Worm (Caenorhabditis elegans) whole organism, L4 larva: ENCODE data around the gene F48G7.5.

ENCODE experiments used
- R02D3.7 ChIP-seq: fragments of 150-350 bp; sonication (generic microtip); optimal IDR thresholded peaks from 3 replicates; lab custom pipeline; 2014; ENCODE audit warnings: missing biosample characterization, missing genetic modification characterization
- daf-16 ChIP-seq, 3 experiments: sonication (generic microtip); optimal IDR thresholded peaks; 2 replicates each; lab custom pipeline; 2016 to 2017; ENCODE audit warnings: missing genetic modification characterization in 3 of 3, missing genetic modification reagents in 3 of 3, mild to moderate bottlenecking in 2 of 3, missing compliant biosample characterization in 2 of 3, missing biosample characterization in 1 of 3, moderate library complexity in 1 of 3
- dmd-8 ChIP-seq: fragments of 200-800 bp; sonication (Bioruptor generic); IDR thresholded peaks from 2 replicates; pipeline ENCODE4 v1.3.6; 2022; ENCODE audit warnings: missing genetic modification characterization, missing compliant biosample characterization
- egl-27 ChIP-seq: sonication (generic microtip); optimal IDR thresholded peaks from 3 replicates; lab custom pipeline; 2017; ENCODE audit warnings: missing biosample characterization, missing genetic modification reagents, missing genetic modification characterization
- mdl-1 ChIP-seq, 2 experiments: fragments of 150-350 bp in 1 of 2; sonication (generic microtip) in 1 of 2; optimal IDR thresholded peaks; 2 replicates each; lab custom pipeline; 2014 to 2017; ENCODE audit warnings: missing biosample characterization in 2 of 2, missing genetic modification characterization in 2 of 2
- sdz-12 ChIP-seq: fragments of 200-800 bp; sonication (Bioruptor generic); optimal IDR thresholded peaks from 2 replicates; lab custom pipeline; 2018; ENCODE audit warnings: mild to moderate bottlenecking, missing genetic modification characterization, missing compliant biosample characterization
- unc-130 ChIP-seq: sonication (generic microtip); optimal IDR thresholded peaks from 2 replicates; lab custom pipeline; 2016; ENCODE audit warnings: missing genetic modification reagents, missing genetic modification characterization, missing compliant biosample characterization
- unc-39 ChIP-seq: sonication (generic microtip); optimal IDR thresholded peaks from 2 replicates; lab custom pipeline; 2017; ENCODE audit warnings: missing biosample characterization, missing genetic modification characterization
- ztf-11 ChIP-seq: fragments of 150-350 bp; optimal IDR thresholded peaks from 2 replicates; lab custom pipeline; 2014; ENCODE audit warnings: missing biosample characterization, missing genetic modification characterization

DNA sequence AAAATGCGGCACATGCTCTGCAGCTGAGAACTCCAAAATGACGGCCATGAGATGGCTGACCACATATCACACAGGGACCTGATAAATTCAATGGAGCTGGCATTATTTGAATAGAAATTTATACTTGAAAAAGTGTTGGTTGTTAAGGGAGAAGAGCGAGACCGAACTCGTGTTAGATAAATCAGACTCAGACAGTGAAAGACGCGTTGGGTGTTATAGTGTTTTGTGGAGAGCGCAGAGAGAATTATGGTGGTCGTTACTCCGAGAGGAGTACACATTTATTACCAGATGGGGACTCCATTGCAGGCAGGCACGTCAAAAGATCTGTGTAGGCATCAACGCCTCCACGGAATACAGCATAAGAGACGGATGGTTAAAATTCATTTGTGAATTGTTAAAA lies 20.0 kb upstream of the F48G7.5 start, which contains the start of gene nhr-190:
- TF ChIP-seq unc-130 (GFP tag; lab: Kevin White, UChicago) (no peak), daf-16 (GFP tag; optimal IDR thresholded peaks at IDR 0.05; lab: Kevin White, UChicago) (no peak), daf-16 (tag; optimal IDR thresholded peaks at IDR 0.05; lab: Kevin White, UChicago) (no peak), unc-39 (no peak), R02D3.7 (tag; lab: Kevin White, UChicago) (no peak), ztf-11 (tag; lab: Kevin White, UChicago) (no peak), sdz-12 (GFP tag; lab: Kevin White, UChicago) (no peak), mdl-1 (tag; optimal IDR thresholded peaks at IDR 0.05; lab: Kevin White, UChicago) (no peak), egl-27 (tag; lab: Kevin White, UChicago) (no peak), dmd-8 (GFP tag; lab: Robert Waterston, UW) (no peak)
